Worm (Caenorhabditis elegans) whole organism, early embryonic: Measurements from ENCODE around the gene R07E5.6.

Experiments used
- B0310.2 ChIP-seq: sonication (generic microtip); optimal IDR thresholded peaks from 2 replicates; lab custom pipeline; 2016; ENCODE audit warnings: mild to moderate bottlenecking, missing genetic modification characterization, missing compliant biosample characterization
- ama-1 ChIP-seq: fragments of 150-350 bp; optimal IDR thresholded peaks from 2 replicates; lab custom pipeline; 2014
- flt-1 ChIP-seq: fragments of 200-800 bp; sonication (Bioruptor generic); IDR thresholded peaks from 2 replicates; pipeline ENCODE4 v1.3.6; 2022; ENCODE audit warnings: missing genetic modification characterization, missing compliant biosample characterization
- hmbx-1 ChIP-seq: sonication (generic microtip); optimal IDR thresholded peaks from 2 replicates; lab custom pipeline; 2016; ENCODE audit warnings: mild to moderate bottlenecking, missing genetic modification characterization, missing compliant biosample characterization
- pes-1 ChIP-seq: fragments of 200-800 bp; sonication (Bioruptor generic); IDR thresholded peaks from 2 replicates; pipeline ENCODE4 v1.3.6; 2022; ENCODE audit warnings: missing genetic modification reagents, missing genetic modification characterization, missing compliant biosample characterization
- tra-4 ChIP-seq: sonication (generic microtip); optimal IDR thresholded peaks from 2 replicates; lab custom pipeline; 2017; ENCODE audit warnings: missing genetic modification characterization, missing compliant biosample characterization

- TF ChIP-seq tra-4 (tag; lab: Kevin White, UChicago): no peak
- TF ChIP-seq ama-1 (lab: Kevin White, UChicago): no peak
- no peak for TF ChIP-seq flt-1 (GFP tag; lab: Robert Waterston, UW)
- no peak for TF ChIP-seq B0310.2 (tag; lab: Kevin White, UChicago)
- no peak for TF ChIP-seq pes-1 (GFP tag; lab: Robert Waterston, UW)
- no peak for TF ChIP-seq hmbx-1 (tag; lab: Kevin White, UChicago)
These were observed 43.2 kb downstream of the R07E5.6 start, which contains the start of gene nex-3 for ce11 chrIII:4441781-4442180.
